Fruit fly (Drosophila melanogaster) whole organism, pupa: ENCODE measurements around the gene Vm32E.
A peak's percentile ranks its signal among the peaks of the same experiment; 100 is the strongest.

ENCODE experiments used
- CG14655 ChIP-seq: fragments of 200-800 bp; sonication (Bioruptor generic); optimal IDR thresholded peaks from 3 replicates; lab custom pipeline; 2017; ENCODE audit warnings: mild to moderate bottlenecking, missing biosample characterization, missing genetic modification reagents, missing genetic modification characterization
- CG17806 ChIP-seq: fragments of 200-800 bp; sonication (Bioruptor generic); optimal IDR thresholded peaks from 2 replicates; lab custom pipeline; 2018; ENCODE audit warnings: missing biosample characterization, mild to moderate bottlenecking, missing genetic modification characterization, moderate library complexity
- CG4496 ChIP-seq: fragments of 200-800 bp; sonication (Bioruptor generic); IDR thresholded peaks from 3 replicates; pipeline ENCODE4 v1.3.6; 2022; ENCODE audit warnings: missing biosample characterization, missing genetic modification characterization
- CG8301 ChIP-seq: fragments of 200-800 bp; sonication (Bioruptor generic); optimal IDR thresholded peaks from 2 replicates; lab custom pipeline; 2018; ENCODE audit warnings: missing biosample characterization, mild to moderate bottlenecking, missing genetic modification characterization
- D1 ChIP-seq: fragments of 200-800 bp; sonication (Bioruptor generic); optimal IDR thresholded peaks from 2 replicates; lab custom pipeline; 2018; ENCODE audit warnings: missing biosample characterization, mild to moderate bottlenecking, missing genetic modification characterization, moderate library complexity
- EcR ChIP-seq: fragments of 200-800 bp; sonication (Bioruptor generic); optimal IDR thresholded peaks from 3 replicates; lab custom pipeline; 2019; ENCODE audit warnings: missing biosample characterization, missing genetic modification characterization, mild to moderate bottlenecking, moderate library complexity, missing genetic modification reagents
- Ets98B ChIP-seq: fragments of 200-800 bp; sonication (Bioruptor generic); IDR thresholded peaks from 2 replicates; pipeline ENCODE4 v1.3.6; 2022; ENCODE audit warnings: missing biosample characterization, missing genetic modification characterization
- Pif1A ChIP-seq: fragments of 200-800 bp; sonication (Bioruptor generic); optimal IDR thresholded peaks from 3 replicates; lab custom pipeline; 2016; ENCODE audit warnings: missing biosample characterization, missing genetic modification characterization
- Snoo ChIP-seq: fragments of 200-800 bp; sonication (Bioruptor generic); optimal IDR thresholded peaks from 3 replicates; lab custom pipeline; 2017; ENCODE audit warnings: missing biosample characterization, mild to moderate bottlenecking, missing genetic modification characterization, inconsistent platforms
- gl ChIP-seq: fragments of 200-800 bp; sonication (Bioruptor generic); optimal IDR thresholded peaks from 2 replicates; lab custom pipeline; 2018; ENCODE audit warnings: missing biosample characterization, mild to moderate bottlenecking, missing genetic modification characterization
- rn ChIP-seq: fragments of 200-800 bp; sonication (Bioruptor generic); IDR thresholded peaks from 2 replicates; pipeline ENCODE4 v1.3.6; 2022; ENCODE audit warnings: missing biosample characterization, missing genetic modification characterization

DNA sequence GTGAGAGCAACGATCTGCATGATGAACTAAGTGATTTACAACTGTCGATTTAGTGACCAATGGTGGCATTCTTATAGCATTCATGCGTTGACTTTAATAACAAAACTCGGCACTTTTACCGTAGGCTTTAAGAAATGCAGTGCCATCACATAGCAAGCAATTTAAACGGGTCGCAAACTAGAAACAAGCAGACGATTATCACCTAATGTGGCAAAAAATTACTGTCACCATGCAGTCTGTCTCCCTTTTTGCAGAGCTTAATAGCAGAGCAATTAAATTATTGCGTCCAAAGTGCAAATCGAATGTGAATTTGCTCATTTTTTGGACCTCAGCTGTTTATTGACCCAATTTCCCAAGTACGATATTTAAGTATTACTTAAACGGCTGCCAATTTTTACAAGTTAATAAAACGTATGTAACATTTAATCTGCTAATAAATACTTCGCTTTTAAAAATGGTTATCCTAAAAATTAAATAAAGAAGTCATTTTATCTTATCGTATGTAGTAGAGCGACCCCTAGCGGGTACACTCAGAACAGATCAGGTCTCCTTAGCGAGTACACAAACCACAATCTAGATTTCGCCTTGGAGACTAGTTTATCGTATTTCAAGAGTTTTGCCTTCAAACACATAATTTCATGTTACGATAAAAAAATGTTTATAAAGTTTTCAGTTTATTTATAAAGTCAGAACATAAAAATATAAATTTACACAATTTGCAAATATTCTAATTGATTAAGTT lies at the start of gene Vm32E:
- TF ChIP-seq CG4496 (GFP tag; lab: Robert Waterston, UW) (no peak), gl (no peak), D1 (tag; lab: Kevin White, UChicago) (peak; percentile 78), Snoo (tag; lab: Kevin White, UChicago) (no peak), rn (GFP tag; lab: Robert Waterston, UW) (no peak), CG8301 (tag; lab: Kevin White, UChicago) (no peak), CG14655 (GFP tag; lab: Kevin White, UChicago) (no peak), Ets98B (GFP tag; lab: Robert Waterston, UW) (no peak), CG17806 (tag; lab: Kevin White, UChicago) (no peak), EcR (no peak), Pif1A (GFP tag; lab: Kevin White, UChicago) (no peak)
